Worm (Caenorhabditis elegans) whole organism, young adult: ENCODE measurements around the gene F38A5.6.
A peak's percentile ranks its signal among the peaks of the same experiment; 100 is the strongest.

Source experiments
- B0261.1 ChIP-seq: sonication (generic microtip); optimal IDR thresholded peaks from 2 replicates; lab custom pipeline; 2016; ENCODE audit warnings: mild to moderate bottlenecking, missing genetic modification characterization, moderate library complexity, missing compliant biosample characterization
- D2030.7 ChIP-seq: fragments of 200-800 bp; sonication (Bioruptor generic); IDR thresholded peaks from 2 replicates; pipeline ENCODE4 v1.3.6; 2022; ENCODE audit warnings: missing genetic modification reagents, missing genetic modification characterization, missing compliant biosample characterization
- F23B12.7 ChIP-seq: sonication (generic microtip); optimal IDR thresholded peaks from 2 replicates; lab custom pipeline; 2017; ENCODE audit warnings: missing genetic modification characterization, mild to moderate bottlenecking, missing compliant biosample characterization, antibody characterized with exemption, moderate library complexity; ENCODE audit not compliant: insufficient read depth
- F57A8.1 ChIP-seq: fragments of 200-800 bp; sonication (Bioruptor generic); optimal IDR thresholded peaks from 2 replicates; lab custom pipeline; 2018; ENCODE audit warnings: mild to moderate bottlenecking, missing genetic modification characterization, moderate library complexity, missing compliant biosample characterization
- T07F8.4 ChIP-seq: sonication (generic microtip); optimal IDR thresholded peaks from 2 replicates; lab custom pipeline; 2016; ENCODE audit warnings: mild to moderate bottlenecking, missing genetic modification characterization, moderate library complexity, missing compliant biosample characterization
- T26A5.8 ChIP-seq: sonication (generic microtip); optimal IDR thresholded peaks from 2 replicates; lab custom pipeline; 2016; ENCODE audit warnings: missing genetic modification characterization, missing compliant biosample characterization
- Y79H2A.3 ChIP-seq: fragments of 200-800 bp; sonication (Bioruptor generic); conservative IDR thresholded peaks from 2 replicates; pipeline ENCODE4 v1.3.6; 2022; ENCODE audit warnings: missing genetic modification reagents, missing genetic modification characterization, missing compliant biosample characterization
- ZK185.1 ChIP-seq: sonication (generic microtip); optimal IDR thresholded peaks from 2 replicates; lab custom pipeline; 2016; ENCODE audit warnings: mild to moderate bottlenecking, missing genetic modification characterization, missing compliant biosample characterization; ENCODE audit not compliant: poor library complexity, severe bottlenecking
- bed-2 ChIP-seq: fragments of 200-800 bp; sonication (Bioruptor generic); IDR thresholded peaks from 2 replicates; pipeline ENCODE4 v1.3.6; 2022; ENCODE audit warnings: missing genetic modification reagents, missing genetic modification characterization, missing compliant biosample characterization
- ccch-3 ChIP-seq: fragments of 200-800 bp; sonication (Bioruptor generic); optimal IDR thresholded peaks from 2 replicates; lab custom pipeline; 2018; ENCODE audit warnings: mild to moderate bottlenecking, missing genetic modification characterization, missing compliant biosample characterization
- cebp-2 ChIP-seq: fragments of 200-800 bp; sonication (Bioruptor generic); IDR thresholded peaks from 2 replicates; pipeline ENCODE4 v1.3.6; 2022; ENCODE audit warnings: missing genetic modification characterization, missing compliant biosample characterization
- ceh-40 ChIP-seq: fragments of 200-800 bp; sonication (Bioruptor generic); IDR thresholded peaks from 2 replicates; pipeline ENCODE4 v1.3.6; 2022; ENCODE audit warnings: missing genetic modification characterization, missing compliant biosample characterization
- ceh-58 ChIP-seq: fragments of 200-800 bp; sonication (Bioruptor generic); IDR thresholded peaks from 2 replicates; pipeline ENCODE4 v1.3.6; 2022; ENCODE audit warnings: missing genetic modification characterization, missing compliant biosample characterization
- ceh-79 ChIP-seq: sonication (generic microtip); optimal IDR thresholded peaks from 2 replicates; lab custom pipeline; 2017; ENCODE audit warnings: mild to moderate bottlenecking, missing genetic modification characterization, missing compliant biosample characterization
- chd-7 ChIP-seq: sonication (generic microtip); optimal IDR thresholded peaks from 2 replicates; lab custom pipeline; 2016; ENCODE audit warnings: mild to moderate bottlenecking, missing genetic modification characterization, moderate library complexity, missing compliant biosample characterization
- die-1 ChIP-seq: sonication (generic microtip); optimal IDR thresholded peaks from 2 replicates; lab custom pipeline; 2016; ENCODE audit warnings: missing genotype, mild to moderate bottlenecking, missing genetic modification characterization, missing compliant biosample characterization
- dox-1 ChIP-seq: fragments of 200-800 bp; sonication (Bioruptor generic); IDR thresholded peaks from 2 replicates; pipeline ENCODE4 v1.3.6; 2022; ENCODE audit warnings: missing genetic modification reagents, missing genetic modification characterization, missing compliant biosample characterization
- efl-1 ChIP-seq: fragments of 150-350 bp; optimal IDR thresholded peaks from 2 replicates; lab custom pipeline; 2014; ENCODE audit warnings: missing biosample characterization, missing genetic modification reagents, missing genetic modification characterization
- egrh-3 ChIP-seq: fragments of 200-800 bp; sonication (Bioruptor generic); IDR thresholded peaks from 2 replicates; pipeline ENCODE4 v1.3.6; 2022; ENCODE audit warnings: missing genetic modification reagents, missing genetic modification characterization, missing compliant biosample characterization
- gei-17 ChIP-seq: fragments of 200-800 bp; sonication (Bioruptor generic); optimal IDR thresholded peaks from 2 replicates; lab custom pipeline; 2018; ENCODE audit warnings: mild to moderate bottlenecking, missing genetic modification characterization, missing compliant biosample characterization
- him-1 ChIP-seq: sonication (generic microtip); optimal IDR thresholded peaks from 2 replicates; lab custom pipeline; 2016; ENCODE audit warnings: missing genotype, missing genetic modification reagents, missing genetic modification characterization, missing compliant biosample characterization
- hsf-1 ChIP-seq: fragments of 200-800 bp; sonication (Bioruptor generic); IDR thresholded peaks from 2 replicates; pipeline ENCODE4 v1.3.6; 2022; ENCODE audit warnings: missing genetic modification reagents, missing genetic modification characterization, missing compliant biosample characterization
- let-607 ChIP-seq, 2 experiments: fragments of 200-800 bp in 1 of 2; sonication (Bioruptor generic) in 1 of 2; sonication (generic microtip) in 1 of 2; optimal IDR thresholded peaks; 2 replicates each; lab custom pipeline; 2016 to 2018; ENCODE audit warnings: mild to moderate bottlenecking in 2 of 2, missing compliant biosample characterization in 2 of 2, missing genetic modification characterization in 2 of 2, moderate library complexity in 2 of 2, missing genotype in 1 of 2
- mes-4 ChIP-seq: sonication (generic microtip); optimal IDR thresholded peaks from 2 replicates; lab custom pipeline; 2016; ENCODE audit warnings: missing genotype, missing genetic modification characterization, missing compliant biosample characterization
- nfya-2 ChIP-seq: fragments of 200-800 bp; sonication (Bioruptor generic); IDR thresholded peaks from 2 replicates; pipeline ENCODE4 v1.3.6; 2022; ENCODE audit warnings: missing genetic modification reagents, missing genetic modification characterization, missing compliant biosample characterization
- nhr-27 ChIP-seq: fragments of 200-800 bp; sonication (Bioruptor generic); optimal IDR thresholded peaks from 2 replicates; lab custom pipeline; 2018; ENCODE audit warnings: mild to moderate bottlenecking, missing genetic modification characterization, moderate library complexity, missing compliant biosample characterization
- rpc-1 ChIP-seq, 2 experiments: fragments of 150-350 bp in 1 of 2; sonication (generic microtip) in 1 of 2; optimal IDR thresholded peaks; 2 replicates each; lab custom pipeline; 2014 to 2018; ENCODE audit warnings: missing biosample characterization in 1 of 2, missing genetic modification characterization in 1 of 2, missing genetic modification reagents in 1 of 2, missing genotype in 1 of 2
- sdz-38 ChIP-seq: sonication (generic microtip); optimal IDR thresholded peaks from 2 replicates; lab custom pipeline; 2016; ENCODE audit warnings: missing genotype, missing genetic modification characterization, missing compliant biosample characterization
- snpc-1.1 ChIP-seq: sonication (generic microtip); optimal IDR thresholded peaks from 2 replicates; lab custom pipeline; 2017; ENCODE audit warnings: missing genetic modification characterization, mild to moderate bottlenecking, missing compliant biosample characterization, antibody characterized with exemption, moderate library complexity, missing genotype, missing genetic modification reagents; ENCODE audit not compliant: insufficient read depth
- snpc-3.4 ChIP-seq: sonication (generic microtip); optimal IDR thresholded peaks from 2 replicates; lab custom pipeline; 2017; ENCODE audit warnings: missing genetic modification characterization, mild to moderate bottlenecking, missing compliant biosample characterization, antibody characterized with exemption, moderate library complexity, missing genotype, missing genetic modification reagents
- snpc-4 ChIP-seq, 5 experiments: fragments of 150-350 bp in 1 of 5; sonication (generic microtip) in 4 of 5; optimal IDR thresholded peaks; 2 replicates each; lab custom pipeline; 2014 to 2018; ENCODE audit warnings: missing genetic modification characterization in 5 of 5, missing biosample characterization in 3 of 5, antibody characterized with exemption in 2 of 5, mild to moderate bottlenecking in 2 of 5, missing compliant biosample characterization in 2 of 5, missing genotype in 2 of 5, moderate library complexity in 2 of 5, missing genetic modification reagents in 1 of 5
- somi-1 ChIP-seq: fragments of 200-800 bp; sonication (Bioruptor generic); optimal IDR thresholded peaks from 2 replicates; lab custom pipeline; 2018; ENCODE audit warnings: mild to moderate bottlenecking, missing genetic modification characterization, missing compliant biosample characterization
- sptf-2 ChIP-seq: fragments of 200-800 bp; sonication (Bioruptor generic); optimal IDR thresholded peaks from 2 replicates; lab custom pipeline; 2018; ENCODE audit warnings: mild to moderate bottlenecking, missing genetic modification characterization, missing compliant biosample characterization
- tbp1 ChIP-seq: fragments of 200-800 bp; sonication (Bioruptor generic); optimal IDR thresholded peaks from 2 replicates; lab custom pipeline; 2018; ENCODE audit warnings: mild to moderate bottlenecking, missing genetic modification characterization, missing compliant biosample characterization
- unc-130 ChIP-seq: sonication (generic microtip); optimal IDR thresholded peaks from 2 replicates; lab custom pipeline; 2016; ENCODE audit warnings: missing genetic modification reagents, missing genetic modification characterization, missing compliant biosample characterization
- unc-62 ChIP-seq: fragments of 150-350 bp; optimal IDR thresholded peaks from 2 replicates; lab custom pipeline; 2014; ENCODE audit warnings: missing biosample characterization, missing genetic modification reagents, missing genetic modification characterization
- xnd-1 ChIP-seq: sonication (generic microtip); optimal IDR thresholded peaks from 2 replicates; lab custom pipeline; 2016; ENCODE audit warnings: missing genotype, missing genetic modification reagents, missing genetic modification characterization, missing compliant biosample characterization
- zfh-2 ChIP-seq: fragments of 200-800 bp; sonication (Bioruptor generic); conservative IDR thresholded peaks from 2 replicates; pipeline ENCODE4 v1.3.6; 2022; ENCODE audit warnings: missing genetic modification reagents, missing genetic modification characterization, missing compliant biosample characterization
- ztf-28 ChIP-seq: fragments of 200-800 bp; sonication (Bioruptor generic); IDR thresholded peaks from 2 replicates; pipeline ENCODE4 v1.3.6; 2022; ENCODE audit warnings: missing genetic modification reagents, missing genetic modification characterization, missing compliant biosample characterization
- ztf-6 ChIP-seq: fragments of 200-800 bp; sonication (Bioruptor generic); IDR thresholded peaks from 2 replicates; pipeline ENCODE4 v1.3.6; 2022; ENCODE audit warnings: missing genetic modification reagents, missing genetic modification characterization, missing compliant biosample characterization

Gene F38A5.6

ce11 chrIV:6565605-6566004, 31.6 kb downstream of the F38A5.6 start:
- TF ChIP-seq T07F8.4 (tag; lab: Kevin White, UChicago) (no peak), bed-2 (GFP tag; lab: Robert Waterston, UW) (no peak), let-607 (tag; optimal IDR thresholded peaks at IDR 0.05; lab: Kevin White, UChicago) (no peak), zfh-2 (GFP tag; lab: Robert Waterston, UW) (no peak), unc-62 (no peak), F23B12.7 (tag; lab: Kevin White, UChicago) (no peak), ceh-58 (GFP tag; lab: Robert Waterston, UW) (no peak), snpc-1.1 (tag; lab: Kevin White, UChicago) (peak; percentile 82), snpc-4 (GFP tag; optimal IDR thresholded peaks at IDR 0.05; lab: Kevin White, UChicago) (peak; percentile 47), snpc-4 (tag; optimal IDR thresholded peaks at IDR 0.05; lab: Kevin White, UChicago) (peak; percentile 3 to 76 (median 66)), ztf-6 (no peak), somi-1 (GFP tag; lab: Kevin White, UChicago) (no peak), ceh-79 (tag; lab: Kevin White, UChicago) (no peak), D2030.7 (no peak), chd-7 (tag; lab: Kevin White, UChicago) (no peak), mes-4 (tag; lab: Kevin White, UChicago) (no peak)

- peak; percentile 32 for TF ChIP-seq him-1
- no peak for TF ChIP-seq snpc-4 (GFP tag; optimal IDR thresholded peaks at IDR 0.05; lab: Kevin White, UChicago)
- peak in 1 of 4 experiments; percentile 71 for TF ChIP-seq snpc-4 (tag; optimal IDR thresholded peaks at IDR 0.05; lab: Kevin White, UChicago)
- peak; percentile 33 for TF ChIP-seq rpc-1 (optimal IDR thresholded peaks at IDR 0.05; lab: Kevin White, UChicago)
- TF ChIP-seq rpc-1 (tag; optimal IDR thresholded peaks at IDR 0.05; lab: Kevin White, UChicago), result peak; percentile 76
- no peak for TF ChIP-seq sptf-2 (GFP tag; lab: Kevin White, UChicago)
- peak; percentile 39 for TF ChIP-seq B0261.1 (tag; lab: Kevin White, UChicago)
- TF ChIP-seq tbp1 (GFP tag; lab: Kevin White, UChicago), result peak; percentile 73
- TF ChIP-seq efl-1 (GFP tag; lab: Kevin White, UChicago), result no peak
These were observed 35.2 kb downstream of the F38A5.6 start for ce11 chrIV:6562039-6562438.

- TF ChIP-seq Y79H2A.3 (GFP tag; lab: Robert Waterston, UW), result no peak
- no peak for TF ChIP-seq egrh-3 (GFP tag; lab: Robert Waterston, UW)
- no peak for TF ChIP-seq dox-1 (GFP tag; lab: Robert Waterston, UW)
- no peak for TF ChIP-seq F57A8.1 (GFP tag; lab: Kevin White, UChicago)
- TF ChIP-seq T26A5.8, result no peak
- no peak for TF ChIP-seq ceh-58 (GFP tag; lab: Robert Waterston, UW)
- no peak for TF ChIP-seq gei-17 (GFP tag; lab: Kevin White, UChicago)
These were observed 36.8 kb downstream of the F38A5.6 start, which contains the start of gene best-9 for ce11 chrIV:6560434-6560833. Gene best-9 (plus strand): TSS chrIV:6560734.

ce11 chrIV:6556624-6557368, 40.4 kb downstream of the F38A5.6 start, which contains the start of gene try-3:
Gene try-3 (plus strand): TSS chrIV:6557155.
- TF ChIP-seq sdz-38 (no peak), T07F8.4 (tag; lab: Kevin White, UChicago) (peak; percentile 23), cebp-2 (peak; percentile 79; the same call in 1 of the 2 replicates), snpc-3.4 (tag; lab: Kevin White, UChicago) (no peak), die-1 (tag; lab: Kevin White, UChicago) (peak; percentile 81), Y79H2A.3 (GFP tag; lab: Robert Waterston, UW) (peak; percentile 61; the same call in 1 of the 2 replicates), nfya-2 (GFP tag; lab: Robert Waterston, UW) (no peak), xnd-1 (tag; lab: Kevin White, UChicago) (no peak), nhr-27 (tag; lab: Kevin White, UChicago) (no peak), him-1 (peak; percentile 94), unc-130 (GFP tag; lab: Kevin White, UChicago) (no peak), ccch-3 (GFP tag; lab: Kevin White, UChicago) (no peak), hsf-1 (GFP tag; lab: Robert Waterston, UW) (peak; percentile 49; the same call in 1 of the 2 replicates), ceh-40 (0 out of 2 replicates have a peak, but pooled peaks have one; percentile 44), ZK185.1 (tag; lab: Kevin White, UChicago) (peak; percentile 74), ztf-28 (GFP tag; lab: Robert Waterston, UW) (0 out of 2 replicates have a peak, but pooled peaks have one; percentile 48)
